Worm (Caenorhabditis elegans): ENCODE results near the gene damt-1.

DNA sequence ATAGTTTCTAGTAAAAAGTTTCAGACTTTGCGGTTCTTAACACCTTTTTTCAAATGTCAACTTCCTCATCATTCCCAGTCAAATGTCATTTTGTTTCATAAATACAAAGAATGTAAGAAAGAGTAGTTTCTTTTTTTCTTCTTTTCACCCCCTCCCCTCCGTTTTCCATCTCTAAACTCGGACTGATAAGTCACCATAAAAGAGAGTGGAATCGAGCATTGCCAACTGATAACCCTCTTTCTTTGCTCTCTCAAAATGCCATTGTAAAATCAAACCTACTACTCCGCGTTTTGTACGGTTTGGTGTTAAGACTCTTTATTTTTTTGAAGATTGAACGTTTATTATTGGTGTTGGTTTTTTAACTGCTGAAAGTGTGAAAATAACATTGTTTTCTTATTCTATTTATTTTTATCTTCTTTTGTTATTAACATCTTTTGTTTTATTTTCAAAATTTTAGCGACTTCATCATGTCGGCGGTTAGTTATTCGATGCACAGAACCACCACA is 29.8 kb downstream of the damt-1 start, which contains the start of gene ifb-2:
- no peak for TF ChIP-seq nhr-237 (tag; optimal IDR thresholded peaks at IDR 0.05)
- TF ChIP-seq lin-13 (GFP tag; optimal IDR thresholded peaks at IDR 0.05) = no peak
- no peak for TF ChIP-seq nhr-12 (tag; optimal IDR thresholded peaks at IDR 0.05)
- no peak for TF ChIP-seq elt-1 (tag; optimal IDR thresholded peaks at IDR 0.05)
- no peak for TF ChIP-seq ZK546.5 (tag; optimal IDR thresholded peaks at IDR 0.05)
- TF ChIP-seq elt-3 (tag; optimal IDR thresholded peaks at IDR 0.05) = no peak
- TF ChIP-seq dmd-4 (tag; optimal IDR thresholded peaks at IDR 0.05) = no peak
- no peak for TF ChIP-seq aly-2 (tag; optimal IDR thresholded peaks at IDR 0.05)
- TF ChIP-seq unc-62 (GFP tag; optimal IDR thresholded peaks at IDR 0.05) = no peak
- no peak for TF ChIP-seq snpc-4 (tag; optimal IDR thresholded peaks at IDR 0.05)
- TF ChIP-seq unc-55 (GFP tag; optimal IDR thresholded peaks at IDR 0.05) = no peak

Measured in whole organism, L2 larva.